Worm (Caenorhabditis elegans) whole organism, late embryonic: ENCODE measurements around the gene gei-1.

ENCODE experiments used
- dmd-4 ChIP-seq: sonication (generic microtip); optimal IDR thresholded peaks from 2 replicates; lab custom pipeline; 2016; ENCODE audit warnings: borderline replicate concordance, missing genetic modification characterization, missing compliant biosample characterization
- elt-2 ChIP-seq: sonication (generic microtip); optimal IDR thresholded peaks from 2 replicates; lab custom pipeline; 2016; ENCODE audit warnings: missing genetic modification reagents, missing genetic modification characterization, missing compliant biosample characterization
- madf-2 ChIP-seq: sonication (generic microtip); optimal IDR thresholded peaks from 2 replicates; lab custom pipeline; 2017; ENCODE audit warnings: missing genetic modification characterization, missing compliant biosample characterization
- nhr-11 ChIP-seq: fragments of 150-350 bp; optimal IDR thresholded peaks from 2 replicates; lab custom pipeline; 2014; ENCODE audit warnings: missing biosample characterization, missing genetic modification characterization
- pha-4 ChIP-seq: fragments of 150-350 bp; optimal IDR thresholded peaks from 2 replicates; lab custom pipeline; 2018; ENCODE audit warnings: missing biosample characterization, missing genetic modification reagents, missing genetic modification characterization

ce11 chrIII:3312111-3312510 is 32.6 kb upstream of the gei-1 start:
- TF ChIP-seq dmd-4 (no peak), nhr-11 (tag; lab: Kevin White, UChicago) (no peak), madf-2 (tag; lab: Kevin White, UChicago) (no peak), pha-4 (no peak), elt-2 (tag; lab: Kevin White, UChicago) (no peak)
